Worm (Caenorhabditis elegans) whole organism, early embryonic: ENCODE results near the gene hlh-13.

Experiments
- B0310.2 ChIP-seq: sonication (generic microtip); optimal IDR thresholded peaks from 2 replicates; lab custom pipeline; 2016; ENCODE audit warnings: mild to moderate bottlenecking, missing genetic modification characterization, missing compliant biosample characterization
- F13C5.2 ChIP-seq: sonication (generic microtip); optimal IDR thresholded peaks from 2 replicates; lab custom pipeline; 2017; ENCODE audit warnings: mild to moderate bottlenecking, missing genetic modification characterization, inconsistent platforms, missing compliant biosample characterization
- ama-1 ChIP-seq: fragments of 150-350 bp; optimal IDR thresholded peaks from 2 replicates; lab custom pipeline; 2014
- ceh-13 ChIP-seq: fragments of 200-800 bp; sonication (Bioruptor generic); optimal IDR thresholded peaks from 2 replicates; lab custom pipeline; 2018; ENCODE audit warnings: mild to moderate bottlenecking, missing genetic modification characterization, missing compliant biosample characterization
- ceh-36 ChIP-seq: sonication (generic microtip); optimal IDR thresholded peaks from 2 replicates; lab custom pipeline; 2016; ENCODE audit warnings: missing genetic modification characterization, inconsistent platforms, missing compliant biosample characterization
- ets-7 ChIP-seq: sonication (generic microtip); optimal IDR thresholded peaks from 2 replicates; lab custom pipeline; 2016; ENCODE audit warnings: missing genotype, missing genetic modification characterization, missing compliant biosample characterization
- flt-1 ChIP-seq: fragments of 200-800 bp; sonication (Bioruptor generic); IDR thresholded peaks from 2 replicates; pipeline ENCODE4 v1.3.6; 2022; ENCODE audit warnings: missing genetic modification characterization, missing compliant biosample characterization
- hmbx-1 ChIP-seq: sonication (generic microtip); optimal IDR thresholded peaks from 2 replicates; lab custom pipeline; 2016; ENCODE audit warnings: mild to moderate bottlenecking, missing genetic modification characterization, missing compliant biosample characterization
- scrt-1 ChIP-seq: fragments of 200-800 bp; sonication (Bioruptor generic); IDR thresholded peaks from 2 replicates; pipeline ENCODE4 v1.3.6; 2022; ENCODE audit warnings: missing genetic modification characterization, missing compliant biosample characterization
- tbx-11 ChIP-seq: fragments of 200-800 bp; sonication (Bioruptor generic); IDR thresholded peaks from 2 replicates; pipeline ENCODE4 v1.3.6; 2022; ENCODE audit warnings: missing genetic modification characterization, missing compliant biosample characterization
- tbx-37 ChIP-seq: fragments of 200-800 bp; sonication (Bioruptor generic); conservative IDR thresholded peaks from 2 replicates; pipeline ENCODE4 v1.3.6; 2022; ENCODE audit warnings: missing genetic modification reagents, missing genetic modification characterization, missing compliant biosample characterization

DNA sequence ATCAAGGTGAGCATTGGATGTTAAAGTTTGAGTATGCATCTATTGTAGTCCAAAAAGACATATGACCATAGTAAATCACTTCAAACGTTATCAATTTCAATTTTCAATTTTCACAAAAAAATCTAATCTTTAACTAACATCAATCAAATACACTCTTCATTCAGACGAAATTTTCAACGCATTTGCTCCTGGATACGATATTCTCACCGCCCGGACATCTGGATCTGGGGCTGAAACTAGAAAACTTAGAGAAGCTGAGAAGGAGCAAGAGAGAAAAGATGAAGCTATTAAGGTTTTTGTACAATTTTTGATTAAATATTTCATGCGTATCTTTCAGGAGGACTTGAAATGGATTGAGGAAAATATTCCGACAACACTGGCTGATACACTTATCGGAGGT lies 14.8 kb downstream of the hlh-13 start:
- TF ChIP-seq flt-1 (GFP tag; lab: Robert Waterston, UW) = no peak
- TF ChIP-seq scrt-1 = no peak
- TF ChIP-seq tbx-11 (GFP tag; lab: Robert Waterston, UW) = no peak
- no peak for TF ChIP-seq F13C5.2 (tag; lab: Kevin White, UChicago)
- TF ChIP-seq B0310.2 (tag; lab: Kevin White, UChicago) = no peak
- TF ChIP-seq ama-1 (lab: Kevin White, UChicago) = no peak
- no peak for TF ChIP-seq hmbx-1 (tag; lab: Kevin White, UChicago)
- no peak for TF ChIP-seq ceh-13 (GFP tag; lab: Kevin White, UChicago)
- TF ChIP-seq ets-7 (tag; lab: Kevin White, UChicago) = no peak
- TF ChIP-seq tbx-37 (GFP tag; lab: Robert Waterston, UW) = no peak
- no peak for TF ChIP-seq ceh-36 (tag; lab: Kevin White, UChicago)
